Fruit fly (Drosophila melanogaster) whole organism, pupa: ENCODE data around the gene CG31207.

ENCODE experiments used
- CG10348 ChIP-seq: fragments of 200-800 bp; sonication (Bioruptor generic); IDR thresholded peaks from 2 replicates; pipeline ENCODE4 v1.3.6; 2022; ENCODE audit warnings: missing biosample characterization, missing genetic modification characterization
- CG12605 ChIP-seq: fragments of 200-800 bp; sonication (Bioruptor generic); IDR thresholded peaks from 2 replicates; pipeline ENCODE4 v1.3.6; 2022; ENCODE audit warnings: missing biosample characterization, missing genetic modification characterization
- CG13204 ChIP-seq: fragments of 200-800 bp; sonication (Bioruptor generic); optimal IDR thresholded peaks from 2 replicates; lab custom pipeline; 2018; ENCODE audit warnings: missing biosample characterization, mild to moderate bottlenecking, missing genetic modification characterization, moderate library complexity
- CG14655 ChIP-seq: fragments of 200-800 bp; sonication (Bioruptor generic); optimal IDR thresholded peaks from 3 replicates; lab custom pipeline; 2017; ENCODE audit warnings: mild to moderate bottlenecking, missing biosample characterization, missing genetic modification reagents, missing genetic modification characterization
- CG15710 ChIP-seq: fragments of 200-800 bp; sonication (Bioruptor generic); optimal IDR thresholded peaks from 2 replicates; lab custom pipeline; 2018; ENCODE audit warnings: missing biosample characterization, mild to moderate bottlenecking, missing genetic modification characterization, moderate library complexity
- CG17806 ChIP-seq: fragments of 200-800 bp; sonication (Bioruptor generic); optimal IDR thresholded peaks from 2 replicates; lab custom pipeline; 2018; ENCODE audit warnings: missing biosample characterization, mild to moderate bottlenecking, missing genetic modification characterization, moderate library complexity
- CG32121 ChIP-seq: fragments of 200-800 bp; sonication (Bioruptor generic); IDR thresholded peaks from 2 replicates; pipeline ENCODE4 v1.3.6; 2022; ENCODE audit warnings: missing biosample characterization, missing genetic modification characterization
- CG34367 ChIP-seq: fragments of 200-800 bp; sonication (Bioruptor generic); optimal IDR thresholded peaks from 2 replicates; lab custom pipeline; 2018; ENCODE audit warnings: missing biosample characterization, mild to moderate bottlenecking, missing genetic modification characterization
- CG4496 ChIP-seq: fragments of 200-800 bp; sonication (Bioruptor generic); IDR thresholded peaks from 3 replicates; pipeline ENCODE4 v1.3.6; 2022; ENCODE audit warnings: missing biosample characterization, missing genetic modification characterization
- CG8159 ChIP-seq: fragments of 200-800 bp; sonication (Bioruptor generic); optimal IDR thresholded peaks from 3 replicates; lab custom pipeline; 2018; ENCODE audit warnings: missing biosample characterization, mild to moderate bottlenecking, missing genetic modification characterization, moderate library complexity
- CG8301 ChIP-seq: fragments of 200-800 bp; sonication (Bioruptor generic); optimal IDR thresholded peaks from 2 replicates; lab custom pipeline; 2018; ENCODE audit warnings: missing biosample characterization, mild to moderate bottlenecking, missing genetic modification characterization
- CG9948 ChIP-seq: fragments of 200-800 bp; sonication (Bioruptor generic); optimal IDR thresholded peaks from 2 replicates; lab custom pipeline; 2018; ENCODE audit warnings: missing biosample characterization, mild to moderate bottlenecking, missing genetic modification characterization, moderate library complexity
- D1 ChIP-seq: fragments of 200-800 bp; sonication (Bioruptor generic); optimal IDR thresholded peaks from 2 replicates; lab custom pipeline; 2018; ENCODE audit warnings: missing biosample characterization, mild to moderate bottlenecking, missing genetic modification characterization, moderate library complexity
- EcR ChIP-seq: fragments of 200-800 bp; sonication (Bioruptor generic); optimal IDR thresholded peaks from 3 replicates; lab custom pipeline; 2019; ENCODE audit warnings: missing biosample characterization, missing genetic modification characterization, mild to moderate bottlenecking, moderate library complexity, missing genetic modification reagents
- Ets98B ChIP-seq: fragments of 200-800 bp; sonication (Bioruptor generic); IDR thresholded peaks from 2 replicates; pipeline ENCODE4 v1.3.6; 2022; ENCODE audit warnings: missing biosample characterization, missing genetic modification characterization
- Pif1A ChIP-seq: fragments of 200-800 bp; sonication (Bioruptor generic); optimal IDR thresholded peaks from 3 replicates; lab custom pipeline; 2016; ENCODE audit warnings: missing biosample characterization, missing genetic modification characterization
- Pif1B ChIP-seq: fragments of 200-800 bp; sonication (Bioruptor generic); optimal IDR thresholded peaks from 3 replicates; lab custom pipeline; 2016; ENCODE audit warnings: missing biosample characterization, missing genetic modification characterization
- Snoo ChIP-seq: fragments of 200-800 bp; sonication (Bioruptor generic); optimal IDR thresholded peaks from 3 replicates; lab custom pipeline; 2017; ENCODE audit warnings: missing biosample characterization, mild to moderate bottlenecking, missing genetic modification characterization, inconsistent platforms
- fd96Ca ChIP-seq: fragments of 200-800 bp; sonication (Bioruptor generic); IDR thresholded peaks from 3 replicates; pipeline ENCODE4 v1.3.6; 2022; ENCODE audit warnings: missing biosample characterization, missing genetic modification characterization
- gl ChIP-seq: fragments of 200-800 bp; sonication (Bioruptor generic); optimal IDR thresholded peaks from 2 replicates; lab custom pipeline; 2018; ENCODE audit warnings: missing biosample characterization, mild to moderate bottlenecking, missing genetic modification characterization
- rn ChIP-seq: fragments of 200-800 bp; sonication (Bioruptor generic); IDR thresholded peaks from 2 replicates; pipeline ENCODE4 v1.3.6; 2022; ENCODE audit warnings: missing biosample characterization, missing genetic modification characterization

CG31207 gene

DNA sequence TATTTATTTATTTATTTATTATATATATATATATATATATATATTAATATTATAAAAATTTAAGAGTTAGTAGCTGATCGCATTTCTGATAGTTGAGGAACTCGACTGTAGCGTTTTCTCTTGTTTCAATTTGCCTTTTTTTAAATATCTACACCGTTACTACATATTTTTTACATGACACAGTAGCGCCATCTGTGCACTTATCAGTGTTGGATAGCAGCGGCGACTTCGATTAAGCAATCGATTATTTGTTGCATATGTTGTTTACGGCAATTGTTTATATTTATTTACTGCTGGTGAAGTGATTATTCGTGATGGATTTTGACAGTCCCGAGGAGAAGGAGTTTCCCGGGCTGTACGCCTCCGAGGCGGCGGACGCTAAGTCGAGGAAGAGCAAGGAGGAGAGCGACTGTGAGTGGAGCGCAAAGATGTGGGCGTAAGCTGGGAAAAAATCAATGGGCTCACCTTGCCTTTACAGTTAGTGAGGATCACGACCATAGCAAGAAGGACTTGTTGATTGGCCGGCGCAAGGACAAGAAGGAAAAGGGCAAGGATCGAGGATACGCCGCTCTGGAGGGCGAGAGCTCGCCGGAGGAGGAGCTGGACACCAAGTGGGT is 29.3 kb downstream of the CG31207 start, which contains the start of gene Rlip:
Gene Rlip (plus strand): TSS at position 221 of the 617 bp plus-strand sequence.
- TF ChIP-seq CG12605 (GFP tag; lab: Robert Waterston, UW) (no peak), CG8301 (tag; lab: Kevin White, UChicago) (peak; percentile 41), CG9948 (no peak), Pif1B (peak; percentile 50), CG10348 (GFP tag; lab: Robert Waterston, UW) (no peak), CG4496 (GFP tag; lab: Robert Waterston, UW) (peak; percentile 89), CG8159 (tag; lab: Kevin White, UChicago) (peak; percentile 50), EcR (GFP tag; lab: Kevin White, UChicago) (no peak), Ets98B (GFP tag; lab: Robert Waterston, UW) (peak; percentile 78; the same call in 1 of the 2 replicates), Pif1A (GFP tag; lab: Kevin White, UChicago) (no peak), CG32121 (0 out of 2 replicates have a peak, but pooled peaks have one; percentile 32), CG13204 (GFP tag; lab: Kevin White, UChicago) (no peak), CG17806 (no peak), rn (GFP tag; lab: Robert Waterston, UW) (peak; percentile 74), CG14655 (GFP tag; lab: Kevin White, UChicago) (peak; percentile 63), gl (peak; percentile 37), CG34367 (no peak), CG15710 (tag; lab: Kevin White, UChicago) (no peak), D1 (peak; percentile 42), Snoo (no peak), fd96Ca (GFP tag; lab: Robert Waterston, UW) (peak; percentile 84)

DNA sequence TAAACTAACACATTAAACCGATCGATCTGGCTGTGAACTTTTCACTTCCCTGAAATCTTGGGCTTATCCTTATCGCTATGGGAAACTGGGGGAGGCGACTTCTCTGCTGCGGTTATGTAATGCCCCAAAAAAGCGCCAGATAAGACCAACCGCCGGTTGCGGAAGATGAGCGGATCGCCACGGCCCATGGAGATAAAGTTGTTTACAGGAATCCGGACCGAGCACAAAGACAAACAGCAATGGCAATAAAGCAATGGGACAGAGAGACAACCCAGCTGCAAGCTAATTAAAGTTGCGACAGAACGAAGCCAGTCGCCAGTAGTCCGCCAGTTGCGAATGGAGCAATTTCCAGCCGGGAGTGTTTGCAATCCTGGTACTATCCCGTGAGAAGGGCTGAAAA is 31.2 kb downstream of the CG31207 start, which contains the start of gene CG5697:
Gene CG5697 (plus strand): TSS at position 314 of the 400 bp plus-strand sequence.
- TF ChIP-seq CG8159 (tag; lab: Kevin White, UChicago) (no peak), CG8301 (tag; lab: Kevin White, UChicago) (no peak), CG32121 (no peak), CG10348 (GFP tag; lab: Robert Waterston, UW) (no peak), fd96Ca (GFP tag; lab: Robert Waterston, UW) (no peak), Pif1A (GFP tag; lab: Kevin White, UChicago) (peak; percentile 1)

DNA sequence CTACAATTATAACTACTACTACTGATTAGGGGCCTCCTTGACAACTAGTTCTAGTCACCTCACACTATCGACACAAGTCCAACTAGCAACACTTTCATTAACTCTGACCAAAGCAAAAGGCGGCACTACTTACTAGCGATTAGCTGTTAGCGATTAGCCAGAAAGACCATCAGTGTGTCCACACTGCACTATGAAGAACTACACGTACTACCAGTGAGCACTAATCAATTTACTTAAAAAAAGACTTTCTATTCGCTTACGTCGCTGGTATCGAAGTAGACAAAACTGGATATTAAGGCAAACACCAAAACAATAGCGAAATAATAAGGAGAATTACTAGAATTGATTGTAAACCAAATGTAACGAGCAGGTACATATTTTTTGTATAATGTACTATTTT is 33.0 kb downstream of the CG31207 start:
- no peak for TF ChIP-seq Pif1A (GFP tag; lab: Kevin White, UChicago)
- no peak for TF ChIP-seq CG10348 (GFP tag; lab: Robert Waterston, UW)
- no peak for TF ChIP-seq CG13204 (GFP tag; lab: Kevin White, UChicago)
- TF ChIP-seq Snoo, result no peak
- TF ChIP-seq fd96Ca (GFP tag; lab: Robert Waterston, UW), result no peak
- TF ChIP-seq EcR (GFP tag; lab: Kevin White, UChicago), result no peak

DNA sequence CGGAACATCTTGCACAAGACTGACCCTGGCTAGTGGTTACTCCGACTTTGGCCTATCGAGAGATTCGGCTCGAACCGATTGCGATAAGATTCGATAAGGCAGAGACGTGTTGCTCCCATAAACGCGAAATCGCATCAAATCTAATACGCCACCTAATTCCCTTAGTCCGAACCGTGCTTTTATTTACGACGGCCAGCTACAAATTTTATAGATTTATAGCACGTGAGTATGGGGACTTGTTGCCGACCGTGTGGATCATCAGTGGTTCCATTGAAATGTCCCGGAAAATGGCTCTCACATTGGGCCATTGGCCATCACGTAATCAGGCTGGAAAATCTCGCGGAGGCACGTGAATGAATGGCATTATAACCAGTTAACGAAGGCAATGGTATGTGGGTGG is 39.9 kb downstream of the CG31207 start, which contains the start of gene Alp5:
Gene Alp5 (minus strand): TSS at position 24 of the 400 bp plus-strand sequence.
- TF ChIP-seq fd96Ca (GFP tag; lab: Robert Waterston, UW) (no peak), rn (GFP tag; lab: Robert Waterston, UW) (no peak), CG12605 (GFP tag; lab: Robert Waterston, UW) (no peak), Snoo (no peak), Ets98B (GFP tag; lab: Robert Waterston, UW) (no peak), CG32121 (no peak), CG14655 (GFP tag; lab: Kevin White, UChicago) (no peak), CG15710 (tag; lab: Kevin White, UChicago) (no peak), Pif1B (no peak), CG9948 (no peak), CG4496 (GFP tag; lab: Robert Waterston, UW) (no peak), D1 (no peak), CG8159 (tag; lab: Kevin White, UChicago) (no peak), Pif1A (GFP tag; lab: Kevin White, UChicago) (no peak), CG8301 (tag; lab: Kevin White, UChicago) (no peak), EcR (GFP tag; lab: Kevin White, UChicago) (no peak), CG17806 (no peak), CG10348 (GFP tag; lab: Robert Waterston, UW) (no peak), gl (no peak), CG34367 (no peak)
- TF ChIP-seq, all 21 proteins: peak for 0

DNA sequence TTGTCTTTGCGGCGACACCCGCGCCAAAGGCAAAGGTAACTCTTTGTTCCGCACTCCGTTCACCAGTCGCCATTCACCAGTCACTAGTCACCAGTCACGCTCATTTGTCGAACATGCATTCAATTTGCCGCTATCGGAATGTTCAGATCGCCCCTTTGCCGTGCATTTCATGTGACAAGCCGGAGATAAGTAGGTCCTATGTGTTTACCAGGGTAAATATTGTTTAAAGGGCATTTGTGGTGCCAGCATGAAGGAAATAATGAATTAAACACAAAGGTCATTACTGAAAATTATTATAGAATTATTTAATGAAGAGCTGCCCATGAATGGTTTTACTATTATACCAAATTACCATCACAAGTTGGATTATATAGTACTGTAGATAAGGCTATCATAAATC is 45.7 kb downstream of the CG31207 start:
- TF ChIP-seq CG17806, result no peak
- TF ChIP-seq CG8159 (tag; lab: Kevin White, UChicago), result no peak
- no peak for TF ChIP-seq D1
- no peak for TF ChIP-seq fd96Ca (GFP tag; lab: Robert Waterston, UW)
- TF ChIP-seq CG15710 (tag; lab: Kevin White, UChicago), result no peak
- no peak for TF ChIP-seq CG13204 (GFP tag; lab: Kevin White, UChicago)
- TF ChIP-seq Pif1A (GFP tag; lab: Kevin White, UChicago), result no peak
- TF ChIP-seq Snoo, result no peak
- TF ChIP-seq Ets98B (GFP tag; lab: Robert Waterston, UW), result no peak
- no peak for TF ChIP-seq CG12605 (GFP tag; lab: Robert Waterston, UW)
- no peak for TF ChIP-seq CG14655 (GFP tag; lab: Kevin White, UChicago)
- TF ChIP-seq CG32121, result no peak
- no peak for TF ChIP-seq rn (GFP tag; lab: Robert Waterston, UW)
- no peak for TF ChIP-seq Pif1B
- no peak for TF ChIP-seq CG8301 (tag; lab: Kevin White, UChicago)
- TF ChIP-seq gl, result no peak
- TF ChIP-seq CG4496 (GFP tag; lab: Robert Waterston, UW), result no peak
- no peak for TF ChIP-seq CG9948
- TF ChIP-seq CG10348 (GFP tag; lab: Robert Waterston, UW), result no peak
- no peak for TF ChIP-seq EcR (GFP tag; lab: Kevin White, UChicago)
- TF ChIP-seq, all 21 proteins: peak for 0
